Fruit fly (Drosophila melanogaster) whole organism, embryonic: ENCODE results near the gene CG12814.

Source experiments
- Atf-2 ChIP-seq: fragments of 200-800 bp; sonication (Bioruptor generic); optimal IDR thresholded peaks from 2 replicates; lab custom pipeline; 2016; ENCODE audit warnings: missing biosample characterization, missing genetic modification characterization
- Atf6 ChIP-seq: fragments of 200-800 bp; sonication (Bioruptor generic); IDR thresholded peaks from 2 replicates; pipeline ENCODE4 v1.3.6; 2022; ENCODE audit warnings: missing biosample characterization, missing genetic modification characterization
- CG10274 ChIP-seq: fragments of 200-800 bp; sonication (Bioruptor generic); optimal IDR thresholded peaks from 3 replicates; lab custom pipeline; 2017; ENCODE audit warnings: missing biosample characterization, mild to moderate bottlenecking, missing genetic modification characterization
- CG10321 ChIP-seq: fragments of 200-800 bp; sonication (Bioruptor generic); IDR thresholded peaks from 2 replicates; pipeline ENCODE4 v1.3.6; 2022; ENCODE audit warnings: missing biosample characterization, missing genetic modification characterization
- CG10959 ChIP-seq: fragments of 200-800 bp; sonication (Bioruptor generic); IDR thresholded peaks from 2 replicates; pipeline ENCODE4 v1.3.6; 2022; ENCODE audit warnings: missing biosample characterization, missing genetic modification characterization
- CG10979 ChIP-seq: fragments of 200-800 bp; sonication (Bioruptor generic); optimal IDR thresholded peaks from 2 replicates; lab custom pipeline; 2018; ENCODE audit warnings: missing biosample characterization, mild to moderate bottlenecking, missing genetic modification characterization, moderate library complexity
- CG12391 ChIP-seq: fragments of 200-800 bp; sonication (Bioruptor generic); optimal IDR thresholded peaks from 3 replicates; lab custom pipeline; 2018; ENCODE audit warnings: missing biosample characterization, mild to moderate bottlenecking, missing genetic modification characterization, moderate library complexity
- CG15269 ChIP-seq: fragments of 200-800 bp; sonication (Bioruptor generic); optimal IDR thresholded peaks from 2 replicates; lab custom pipeline; 2018; ENCODE audit warnings: missing biosample characterization, mild to moderate bottlenecking, missing genetic modification characterization, moderate library complexity
- CG1603 ChIP-seq: fragments of 200-800 bp; sonication (Bioruptor generic); optimal IDR thresholded peaks from 2 replicates; lab custom pipeline; 2019; ENCODE audit warnings: missing biosample characterization, mild to moderate bottlenecking, missing genetic modification characterization, moderate library complexity
- CG1647 ChIP-seq: fragments of 200-800 bp; sonication (Bioruptor generic); optimal IDR thresholded peaks from 3 replicates; lab custom pipeline; 2016; ENCODE audit warnings: missing biosample characterization, missing genetic modification characterization
- CG16779 ChIP-seq: fragments of 200-800 bp; sonication (Bioruptor generic); IDR thresholded peaks from 2 replicates; pipeline ENCODE4 v1.3.6; 2022; ENCODE audit warnings: missing biosample characterization, missing genetic modification characterization
- CG17359 ChIP-seq: fragments of 200-800 bp; sonication (Bioruptor generic); optimal IDR thresholded peaks from 3 replicates; lab custom pipeline; 2018; ENCODE audit warnings: missing biosample characterization, mild to moderate bottlenecking, missing genetic modification characterization, moderate library complexity
- CG2712 ChIP-seq: fragments of 200-800 bp; optimal IDR thresholded peaks from 3 replicates; lab custom pipeline; 2019; ENCODE audit warnings: missing biosample characterization, mild to moderate bottlenecking, missing genetic modification characterization, moderate library complexity
- CG30403 ChIP-seq: fragments of 200-800 bp; sonication (Bioruptor generic); optimal IDR thresholded peaks from 3 replicates; lab custom pipeline; 2016; ENCODE audit warnings: missing biosample characterization, missing genetic modification characterization
- CG4360 ChIP-seq: fragments of 200-800 bp; sonication (Bioruptor generic); IDR thresholded peaks from 2 replicates; pipeline ENCODE4 v1.3.6; 2022; ENCODE audit warnings: missing biosample characterization, missing genetic modification characterization
- CG6791 ChIP-seq: fragments of 200-800 bp; sonication (Bioruptor generic); IDR thresholded peaks from 3 replicates; pipeline ENCODE4 v1.3.6; 2022; ENCODE audit warnings: missing biosample characterization, missing genetic modification characterization; ENCODE audit not compliant: partially characterized antibody
- CG9609 ChIP-seq: fragments of 200-800 bp; sonication (Bioruptor generic); optimal IDR thresholded peaks from 3 replicates; lab custom pipeline; 2016; ENCODE audit warnings: missing biosample characterization, missing genetic modification characterization
- CoRest ChIP-seq: fragments of 200-800 bp; sonication (Bioruptor generic); optimal IDR thresholded peaks from 3 replicates; lab custom pipeline; 2018; ENCODE audit warnings: missing biosample characterization, mild to moderate bottlenecking, missing genetic modification characterization, moderate library complexity
- Deaf1 ChIP-seq: fragments of 200-800 bp; optimal IDR thresholded peaks from 3 replicates; lab custom pipeline; 2019; ENCODE audit warnings: missing biosample characterization, mild to moderate bottlenecking, missing genetic modification characterization, moderate library complexity
- Dfd ChIP-seq, 2 experiments: fragments of >200 bp; optimal IDR thresholded peaks; 2 replicates each; lab custom pipeline; 2017; ENCODE audit warnings: missing biosample characterization in 2 of 2, missing genetic modification characterization in 2 of 2
- Elba2 ChIP-seq: fragments of 200-800 bp; sonication (Bioruptor generic); optimal IDR thresholded peaks from 3 replicates; lab custom pipeline; 2016; ENCODE audit warnings: missing biosample characterization, missing genetic modification characterization
- Hsf ChIP-seq: fragments of 200-800 bp; sonication (Bioruptor generic); optimal IDR thresholded peaks from 3 replicates; lab custom pipeline; 2016; ENCODE audit warnings: missing biosample characterization, missing genetic modification characterization
- Mad ChIP-seq: fragments of 200-800 bp; sonication (Bioruptor generic); optimal IDR thresholded peaks from 2 replicates; lab custom pipeline; 2016; ENCODE audit warnings: missing biosample characterization, missing genetic modification characterization
- Med ChIP-seq: fragments of 200-800 bp; sonication (Bioruptor generic); peaks from one replicate; lab custom pipeline; 2016; ENCODE audit warnings: missing biosample characterization, missing genetic modification characterization, mild to moderate bottlenecking, inconsistent platforms, moderate library complexity
- Oli ChIP-seq: fragments of 200-800 bp; sonication (Bioruptor generic); optimal IDR thresholded peaks from 2 replicates; lab custom pipeline; 2018; ENCODE audit warnings: missing biosample characterization, mild to moderate bottlenecking, missing genetic modification characterization, moderate library complexity
- Sry-β ChIP-seq: fragments of 200-800 bp; sonication (Bioruptor generic); optimal IDR thresholded peaks from 2 replicates; lab custom pipeline; 2018; ENCODE audit warnings: missing biosample characterization, mild to moderate bottlenecking, missing genetic modification characterization, moderate library complexity
- Ssrp ChIP-seq: fragments of 200-800 bp; sonication (Bioruptor generic); optimal IDR thresholded peaks from 2 replicates; lab custom pipeline; 2018; ENCODE audit warnings: missing biosample characterization, mild to moderate bottlenecking, missing genetic modification characterization, moderate library complexity
- Vsx1 ChIP-seq: fragments of 200-800 bp; sonication (Bioruptor generic); optimal IDR thresholded peaks from 2 replicates; lab custom pipeline; 2017; ENCODE audit warnings: missing biosample characterization, mild to moderate bottlenecking, missing genetic modification characterization, missing genetic modification reagents
- Xrp1 ChIP-seq: fragments of 200-800 bp; sonication (Bioruptor generic); IDR thresholded peaks from 2 replicates; pipeline ENCODE4 v1.3.6; 2022; ENCODE audit warnings: missing biosample characterization, missing genetic modification characterization
- amos ChIP-seq: fragments of 200-800 bp; sonication (Bioruptor generic); IDR thresholded peaks from 2 replicates; pipeline ENCODE4 v1.3.6; 2022; ENCODE audit warnings: missing biosample characterization, missing genetic modification characterization; ENCODE audit not compliant: partially characterized antibody
- aop ChIP-seq: fragments of 200-800 bp; sonication (Bioruptor generic); IDR thresholded peaks from 2 replicates; pipeline ENCODE4 v1.3.6; 2022; ENCODE audit warnings: missing biosample characterization, missing genetic modification characterization
- bbx ChIP-seq: fragments of 200-800 bp; sonication (Bioruptor generic); IDR thresholded peaks from 2 replicates; pipeline ENCODE4 v1.3.6; 2022; ENCODE audit warnings: missing biosample characterization, missing genetic modification characterization; ENCODE audit not compliant: partially characterized antibody
- bcd ChIP-seq: fragments of 200-800 bp; sonication (Bioruptor generic); optimal IDR thresholded peaks from 2 replicates; lab custom pipeline; 2017; ENCODE audit warnings: missing biosample characterization, mild to moderate bottlenecking, missing genetic modification characterization
- crc ChIP-seq: fragments of 200-800 bp; sonication (Bioruptor generic); optimal IDR thresholded peaks from 2 replicates; lab custom pipeline; 2016; ENCODE audit warnings: missing biosample characterization, missing genetic modification characterization
- crp ChIP-seq, 2 experiments: fragments of 200-800 bp; sonication (Bioruptor generic); optimal IDR thresholded peaks; 2 replicates in 1 of 2; 3 replicates in 1 of 2; lab custom pipeline; 2017; ENCODE audit warnings: missing biosample characterization in 2 of 2, missing genetic modification characterization in 2 of 2, mild to moderate bottlenecking in 1 of 2, moderate library complexity in 1 of 2
- danr ChIP-seq: fragments of 200-800 bp; sonication (Bioruptor generic); IDR thresholded peaks from 2 replicates; pipeline ENCODE4 v1.3.6; 2022; ENCODE audit warnings: missing biosample characterization, missing genetic modification characterization
- fd64A ChIP-seq: fragments of 200-800 bp; sonication (Bioruptor generic); optimal IDR thresholded peaks from 3 replicates; lab custom pipeline; 2018; ENCODE audit warnings: missing biosample characterization, mild to moderate bottlenecking, missing genetic modification characterization
- jumu ChIP-seq: fragments of 200-800 bp; sonication (Bioruptor generic); optimal IDR thresholded peaks from 3 replicates; lab custom pipeline; 2016; ENCODE audit warnings: missing biosample characterization, missing genetic modification characterization
- lab ChIP-seq: fragments of 200-800 bp; sonication (Bioruptor generic); optimal IDR thresholded peaks from 3 replicates; lab custom pipeline; 2017; ENCODE audit warnings: missing biosample characterization, missing genetic modification characterization, mild to moderate bottlenecking, moderate library complexity, missing genetic modification reagents
- lov ChIP-seq, 2 experiments: fragments of 200-800 bp in 1 of 2; fragments of >200 bp in 1 of 2; sonication (Bioruptor generic) in 1 of 2; IDR thresholded peaks in 1 of 2; optimal IDR thresholded peaks in 1 of 2; 2 replicates in 1 of 2; 3 replicates in 1 of 2; pipeline versions ENCODE4 v1.3.6 to Lab custom; 2017 to 2022; ENCODE audit warnings: missing biosample characterization in 1 of 2, missing genetic modification characterization in 1 of 2
- nom ChIP-seq: fragments of 200-800 bp; sonication (Bioruptor generic); optimal IDR thresholded peaks from 2 replicates; lab custom pipeline; 2017; ENCODE audit warnings: missing biosample characterization, missing genetic modification characterization, mild to moderate bottlenecking, moderate library complexity, missing genetic modification reagents
- otp ChIP-seq: fragments of 200-800 bp; sonication (Bioruptor generic); IDR thresholded peaks from 3 replicates; pipeline ENCODE4, ENCODE4 v1.3.6; 2022; ENCODE audit warnings: missing biosample characterization, missing genetic modification characterization
- peb ChIP-seq: fragments of 200-800 bp; sonication (Bioruptor generic); IDR thresholded peaks from 2 replicates; pipeline ENCODE4 v1.3.6; 2022; ENCODE audit warnings: missing biosample characterization, missing genetic modification characterization
- phol ChIP-seq: fragments of 200-800 bp; sonication (Bioruptor generic); optimal IDR thresholded peaks from 3 replicates; lab custom pipeline; 2018; ENCODE audit warnings: missing biosample characterization, mild to moderate bottlenecking, missing genetic modification characterization, moderate library complexity
- sqz ChIP-seq: fragments of 200-800 bp; sonication (Bioruptor generic); optimal IDR thresholded peaks from 3 replicates; lab custom pipeline; 2018; ENCODE audit warnings: missing biosample characterization, mild to moderate bottlenecking, missing genetic modification characterization
- wek ChIP-seq: fragments of 200-800 bp; sonication (Bioruptor generic); optimal IDR thresholded peaks from 3 replicates; lab custom pipeline; 2018; ENCODE audit warnings: missing biosample characterization, mild to moderate bottlenecking, missing genetic modification characterization, moderate library complexity

CG12814 gene

DNA sequence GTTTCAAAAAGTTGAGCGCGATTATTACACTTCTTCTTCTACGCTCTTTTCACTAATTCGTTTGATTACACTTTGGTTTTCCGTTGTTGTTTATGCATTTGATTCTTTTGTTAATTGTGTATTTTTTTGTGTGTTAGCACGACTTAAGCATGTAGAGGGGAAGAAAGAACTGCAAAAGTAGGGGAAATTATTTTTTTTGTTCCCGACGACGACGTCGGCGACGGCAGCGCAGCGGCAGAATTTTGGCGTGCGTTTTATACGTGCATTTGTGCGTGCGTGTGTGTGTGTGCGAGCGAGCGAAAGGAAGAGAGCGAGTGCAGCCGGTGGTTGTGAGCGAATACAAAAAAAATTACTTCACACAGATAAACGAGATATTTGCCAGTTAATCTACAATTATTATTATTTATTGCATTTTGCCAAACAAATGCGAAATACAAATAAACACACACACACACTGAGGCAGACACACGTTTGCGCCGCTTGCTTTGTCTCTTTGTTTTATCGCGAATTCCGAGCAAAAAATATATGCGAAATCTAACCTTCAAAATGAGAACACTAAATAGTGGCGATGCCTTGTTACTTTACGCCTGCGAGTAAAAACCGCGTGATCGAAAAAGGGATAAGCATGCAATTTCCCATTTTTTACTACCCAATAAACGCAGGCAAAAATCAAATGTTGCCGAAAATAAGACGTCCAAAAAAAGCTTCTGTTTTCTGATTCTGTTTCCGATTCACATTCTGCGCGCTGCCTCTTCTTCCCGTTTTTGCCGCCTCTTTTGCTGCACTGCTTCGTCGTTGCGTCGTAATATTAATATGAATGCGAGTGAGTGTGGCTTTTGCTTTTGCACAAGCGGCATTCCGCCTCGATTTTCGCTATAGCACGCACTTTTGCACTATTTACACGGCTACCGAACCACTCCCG lies 55.7 kb downstream of the CG12814 start (continued):
- peak; percentile 94 for TF ChIP-seq sqz (GFP tag; lab: Kevin White, UChicago)
- no peak for TF ChIP-seq danr (GFP tag; lab: Robert Waterston, UW)
- peak; percentile 33 for TF ChIP-seq Med (GFP tag; lab: Kevin White, UChicago)
- TF ChIP-seq crc (GFP tag; lab: Kevin White, UChicago), result no peak
- no peak for TF ChIP-seq CG10959
- TF ChIP-seq lov (optimal IDR thresholded peaks at IDR 0.05; lab: Kevin White, UChicago), result peak; percentile 27
- TF ChIP-seq lov (GFP tag; IDR thresholded peaks at IDR 0.05; lab: Robert Waterston, UW), result no peak
- TF ChIP-seq, all 482 proteins: peak for 21

DNA sequence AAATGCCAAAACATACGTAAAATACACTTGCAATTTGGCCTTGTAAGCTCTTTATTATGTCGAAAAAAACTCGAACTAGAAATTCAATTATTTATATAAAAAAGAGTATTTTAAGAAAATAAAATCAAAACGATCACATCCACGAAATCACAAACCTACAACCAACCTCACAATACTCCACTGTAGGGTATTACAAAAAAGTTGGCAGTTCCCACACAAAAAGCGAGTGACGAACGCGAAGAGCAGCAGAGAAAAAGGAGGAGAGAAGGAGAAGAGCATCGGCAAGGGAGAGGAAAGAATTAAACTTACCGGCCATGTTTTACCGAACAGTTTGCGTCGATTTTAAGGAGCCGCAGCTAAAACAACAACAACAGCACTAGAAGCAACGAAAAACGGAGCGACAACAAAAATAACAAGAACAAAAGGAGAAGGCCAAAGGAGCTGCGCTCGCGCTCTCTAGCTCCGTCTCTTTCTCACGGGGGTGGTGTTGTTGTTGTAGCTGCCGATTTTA lies 56.4 kb downstream of the CG12814 start:
- TF ChIP-seq Elba2 (GFP tag; lab: Kevin White, UChicago) (no peak), nom (GFP tag; lab: Kevin White, UChicago) (peak; percentile 19), crp (GFP tag; optimal IDR thresholded peaks at IDR 0.05; lab: Kevin White, UChicago) (no peak), Mad (GFP tag; lab: Kevin White, UChicago) (no peak), CG6791 (GFP tag; lab: Robert Waterston, UW) (no peak; the same call in 2 of the 3 replicates), CG15269 (tag; lab: Kevin White, UChicago) (peak; percentile 8), CG1647 (GFP tag; lab: Kevin White, UChicago) (no peak), CG30403 (GFP tag; lab: Kevin White, UChicago) (peak; percentile 30), Sry-β (GFP tag; lab: Kevin White, UChicago) (no peak), CG2712 (peak; percentile 20), bbx (GFP tag; lab: Robert Waterston, UW) (no peak), Dfd (GFP tag; optimal IDR thresholded peaks at IDR 0.05; lab: Kevin White, UChicago) (no peak), CG16779 (no peak), CG4360 (GFP tag; lab: Robert Waterston, UW) (peak; percentile 99), Hsf (GFP tag; lab: Kevin White, UChicago) (no peak), phol (peak; percentile 27), CG10979 (tag; lab: Kevin White, UChicago) (peak; percentile 2), fd64A (no peak), Xrp1 (GFP tag; lab: Robert Waterston, UW) (no peak), otp (GFP tag; lab: Robert Waterston, UW) (no peak), Deaf1 (tag; lab: Kevin White, UChicago) (peak; percentile 40), jumu (GFP tag; lab: Kevin White, UChicago) (no peak), Oli (no peak), CG10274 (GFP tag; lab: Kevin White, UChicago) (peak; percentile 51), lab (GFP tag; lab: Kevin White, UChicago) (peak; percentile 53), bcd (GFP tag; lab: Kevin White, UChicago) (no peak), CG17359 (tag; lab: Kevin White, UChicago) (peak; percentile 26), CG1603 (no peak), aop (no peak), CG10321 (GFP tag; lab: Robert Waterston, UW) (peak; percentile 64), wek (no peak), CG9609 (GFP tag; lab: Kevin White, UChicago) (no peak), Ssrp (no peak), Atf6 (GFP tag; lab: Robert Waterston, UW) (no peak), peb (GFP tag; lab: Robert Waterston, UW) (no peak), Atf-2 (GFP tag; lab: Kevin White, UChicago) (no peak), amos (GFP tag; lab: Robert Waterston, UW) (no peak), CoRest (tag; lab: Kevin White, UChicago) (no peak), CG12391 (peak; percentile 37), Vsx1 (GFP tag; lab: Kevin White, UChicago) (peak; percentile 31)
